Worm (Caenorhabditis elegans): Measurements from ENCODE around the gene dgk-5.

DNA sequence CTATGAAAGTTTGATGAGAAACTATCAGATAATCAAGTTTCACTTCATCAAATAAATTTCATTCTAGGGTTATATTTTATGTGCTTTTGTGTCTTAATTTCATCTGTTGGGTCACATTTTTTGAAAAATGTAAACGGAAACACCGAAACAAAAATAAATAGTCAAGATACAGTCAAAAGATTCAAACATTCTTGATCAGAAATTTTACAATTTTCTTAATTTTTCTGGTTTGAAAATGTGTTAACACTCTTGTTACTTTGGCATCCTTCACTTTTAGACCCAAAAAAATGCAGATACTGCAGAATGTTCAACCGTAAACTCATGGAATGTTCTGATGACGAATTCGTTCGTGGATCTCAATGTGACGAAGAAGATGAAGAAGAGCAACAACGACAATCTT, 16.2 kb downstream of the dgk-5 start, which contains the start of gene aptf-1:
- TF ChIP-seq unc-62 (GFP tag; optimal IDR thresholded peaks at IDR 0.05) (no peak), elt-3 (tag; optimal IDR thresholded peaks at IDR 0.05) (no peak), nhr-237 (tag; optimal IDR thresholded peaks at IDR 0.05) (no peak), unc-39 (tag; optimal IDR thresholded peaks at IDR 0.05) (no peak), snpc-4 (tag; optimal IDR thresholded peaks at IDR 0.05) (no peak)
